Fruit fly (Drosophila melanogaster) whole organism, prepupa: ENCODE results near the gene ATPsynbetaL.

ENCODE experiments used
- Blimp-1 ChIP-seq: fragments of 200-800 bp; sonication (Bioruptor generic); optimal IDR thresholded peaks from 3 replicates; lab custom pipeline; 2017; ENCODE audit warnings: missing biosample characterization, missing genetic modification characterization, mild to moderate bottlenecking, moderate library complexity, missing genetic modification reagents
- CG10631 ChIP-seq: fragments of 200-800 bp; sonication (Bioruptor generic); optimal IDR thresholded peaks from 2 replicates; lab custom pipeline; 2016; ENCODE audit warnings: missing biosample characterization, missing genetic modification characterization
- CG11762 ChIP-seq: fragments of 200-800 bp; sonication (Bioruptor generic); optimal IDR thresholded peaks from 3 replicates; lab custom pipeline; 2016; ENCODE audit warnings: missing biosample characterization, missing genetic modification characterization; ENCODE audit not compliant: insufficient read depth
- CG15336 ChIP-seq: fragments of 200-800 bp; sonication (Bioruptor generic); IDR thresholded peaks from 2 replicates; pipeline ENCODE4 v1.3.6; 2022; ENCODE audit warnings: missing biosample characterization, missing genetic modification characterization
- CG1621 ChIP-seq: fragments of 200-800 bp; sonication (Bioruptor generic); optimal IDR thresholded peaks from 3 replicates; lab custom pipeline; 2018; ENCODE audit warnings: missing biosample characterization, mild to moderate bottlenecking, missing genetic modification characterization
- CG16779 ChIP-seq: fragments of 200-800 bp; sonication (Bioruptor generic); optimal IDR thresholded peaks from 3 replicates; lab custom pipeline; 2017; ENCODE audit warnings: missing biosample characterization, mild to moderate bottlenecking, missing genetic modification characterization
- CG31627 ChIP-seq: fragments of 200-800 bp; sonication (Bioruptor generic); optimal IDR thresholded peaks from 3 replicates; lab custom pipeline; 2016; ENCODE audit warnings: missing biosample characterization, missing genetic modification characterization
- CG34406 ChIP-seq: fragments of 200-800 bp; sonication (Bioruptor generic); optimal IDR thresholded peaks from 3 replicates; lab custom pipeline; 2016; ENCODE audit warnings: missing biosample characterization, missing genetic modification characterization
- CG3919 ChIP-seq: fragments of 200-800 bp; sonication (Bioruptor generic); optimal IDR thresholded peaks from 3 replicates; lab custom pipeline; 2016; ENCODE audit warnings: missing biosample characterization, missing genetic modification characterization
- CG4318 ChIP-seq: fragments of 200-800 bp; sonication (Bioruptor generic); optimal IDR thresholded peaks from 3 replicates; lab custom pipeline; 2017; ENCODE audit warnings: missing biosample characterization, mild to moderate bottlenecking, missing genetic modification characterization
- CG6792 ChIP-seq: fragments of 200-800 bp; sonication (Bioruptor generic); optimal IDR thresholded peaks from 3 replicates; lab custom pipeline; 2016; ENCODE audit warnings: missing biosample characterization, missing genetic modification characterization
- CG6854 ChIP-seq: fragments of 200-800 bp; sonication (Bioruptor generic); optimal IDR thresholded peaks from 2 replicates; lab custom pipeline; 2017; ENCODE audit warnings: missing biosample characterization, mild to moderate bottlenecking, missing genetic modification characterization
- CG8119 ChIP-seq: fragments of 200-800 bp; sonication (Bioruptor generic); IDR thresholded peaks from 3 replicates; pipeline ENCODE4 v1.3.6; 2022; ENCODE audit warnings: missing biosample characterization, missing genetic modification characterization
- CG8319 ChIP-seq: fragments of 200-800 bp; sonication (Bioruptor generic); optimal IDR thresholded peaks from 3 replicates; lab custom pipeline; 2016; ENCODE audit warnings: missing biosample characterization, missing genetic modification characterization
- CG8632 ChIP-seq: fragments of 200-800 bp; sonication (Bioruptor generic); optimal IDR thresholded peaks from 3 replicates; lab custom pipeline; 2016; ENCODE audit warnings: missing biosample characterization, missing genetic modification characterization
- CG9139 ChIP-seq: fragments of 200-800 bp; sonication (Bioruptor generic); optimal IDR thresholded peaks from 3 replicates; lab custom pipeline; 2017; ENCODE audit warnings: missing biosample characterization, mild to moderate bottlenecking, missing genetic modification characterization
- Eip75B ChIP-seq: fragments of 200-800 bp; sonication (Bioruptor generic); optimal IDR thresholded peaks from 3 replicates; lab custom pipeline; 2016; ENCODE audit warnings: missing biosample characterization, missing genetic modification characterization
- Eip78C ChIP-seq: fragments of 200-800 bp; sonication (Bioruptor generic); peaks from one replicate; lab custom pipeline; 2016; ENCODE audit warnings: missing biosample characterization, missing genetic modification characterization
- Ets21C ChIP-seq: fragments of 200-800 bp; sonication (Bioruptor generic); optimal IDR thresholded peaks from 3 replicates; lab custom pipeline; 2016; ENCODE audit warnings: missing biosample characterization, missing genetic modification characterization
- Ets96B ChIP-seq: fragments of 200-800 bp; optimal IDR thresholded peaks from 2 replicates; lab custom pipeline; 2019; ENCODE audit warnings: missing biosample characterization, mild to moderate bottlenecking, missing genetic modification characterization, moderate library complexity
- Gug ChIP-seq: fragments of 200-800 bp; sonication (Bioruptor generic); IDR thresholded peaks from 2 replicates; pipeline ENCODE4 v1.3.6; 2022; ENCODE audit warnings: missing biosample characterization, missing genetic modification characterization
- Hr38 ChIP-seq: sonication (Bioruptor generic); optimal IDR thresholded peaks from 2 replicates; lab custom pipeline; 2016; ENCODE audit warnings: missing biosample characterization, missing genetic modification characterization
- Hr39 ChIP-seq: fragments of 200-800 bp; sonication (Bioruptor generic); optimal IDR thresholded peaks from 2 replicates; lab custom pipeline; 2016; ENCODE audit warnings: missing biosample characterization, missing genetic modification characterization
- Lpt ChIP-seq: fragments of 200-800 bp; sonication (Bioruptor generic); optimal IDR thresholded peaks from 3 replicates; lab custom pipeline; 2016; ENCODE audit warnings: missing biosample characterization, missing genetic modification characterization
- Met ChIP-seq: fragments of 200-800 bp; sonication (Bioruptor generic); optimal IDR thresholded peaks from 3 replicates; lab custom pipeline; 2016; ENCODE audit warnings: missing biosample characterization, missing genetic modification characterization
- OdsH ChIP-seq: fragments of 200-800 bp; sonication (Bioruptor generic); optimal IDR thresholded peaks from 3 replicates; lab custom pipeline; 2016; ENCODE audit warnings: missing biosample characterization, missing genetic modification characterization
- achi ChIP-seq: fragments of 200-800 bp; sonication (Bioruptor generic); optimal IDR thresholded peaks from 3 replicates; lab custom pipeline; 2016; ENCODE audit warnings: missing biosample characterization, missing genetic modification characterization
- cyc ChIP-seq: fragments of 200-800 bp; sonication (Bioruptor generic); optimal IDR thresholded peaks from 3 replicates; lab custom pipeline; 2016; ENCODE audit warnings: missing biosample characterization, missing genetic modification characterization
- dac ChIP-seq: fragments of 200-800 bp; sonication (Bioruptor generic); optimal IDR thresholded peaks from 2 replicates; lab custom pipeline; 2017; ENCODE audit warnings: missing biosample characterization, mild to moderate bottlenecking, missing genetic modification characterization
- dsx ChIP-seq: fragments of 200-800 bp; optimal IDR thresholded peaks from 3 replicates; lab custom pipeline; 2019; ENCODE audit warnings: missing biosample characterization, mild to moderate bottlenecking, missing genetic modification characterization, moderate library complexity; ENCODE audit not compliant: poor library complexity, severe bottlenecking
- eg ChIP-seq: fragments of 200-800 bp; sonication (Bioruptor generic); IDR thresholded peaks from 3 replicates; pipeline ENCODE4 v1.3.6; 2022; ENCODE audit warnings: missing biosample characterization, missing genetic modification characterization
- fd85E ChIP-seq: fragments of 200-800 bp; sonication (Bioruptor generic); optimal IDR thresholded peaks from 3 replicates; lab custom pipeline; 2016; ENCODE audit warnings: missing biosample characterization, missing genetic modification characterization
- fkh ChIP-seq: fragments of 200-800 bp; sonication (Bioruptor generic); optimal IDR thresholded peaks from 3 replicates; lab custom pipeline; 2017; ENCODE audit warnings: missing biosample characterization, mild to moderate bottlenecking, missing genetic modification characterization, moderate library complexity
- lz ChIP-seq: fragments of 200-800 bp; sonication (Bioruptor generic); optimal IDR thresholded peaks from 3 replicates; lab custom pipeline; 2016; ENCODE audit warnings: missing biosample characterization, missing genetic modification characterization
- pdm3 ChIP-seq: fragments of 200-800 bp; sonication (Bioruptor generic); optimal IDR thresholded peaks from 3 replicates; lab custom pipeline; 2016; ENCODE audit warnings: missing biosample characterization, missing genetic modification characterization
- spab ChIP-seq: fragments of 200-800 bp; sonication (Bioruptor generic); optimal IDR thresholded peaks from 2 replicates; lab custom pipeline; 2017; ENCODE audit warnings: missing biosample characterization, mild to moderate bottlenecking, missing genetic modification characterization, missing genetic modification reagents
- svp ChIP-seq: fragments of 200-800 bp; sonication (Bioruptor generic); peaks from one replicate; lab custom pipeline; 2016; ENCODE audit warnings: missing biosample characterization, missing genetic modification characterization

Gene ATPsynbetaL

DNA sequence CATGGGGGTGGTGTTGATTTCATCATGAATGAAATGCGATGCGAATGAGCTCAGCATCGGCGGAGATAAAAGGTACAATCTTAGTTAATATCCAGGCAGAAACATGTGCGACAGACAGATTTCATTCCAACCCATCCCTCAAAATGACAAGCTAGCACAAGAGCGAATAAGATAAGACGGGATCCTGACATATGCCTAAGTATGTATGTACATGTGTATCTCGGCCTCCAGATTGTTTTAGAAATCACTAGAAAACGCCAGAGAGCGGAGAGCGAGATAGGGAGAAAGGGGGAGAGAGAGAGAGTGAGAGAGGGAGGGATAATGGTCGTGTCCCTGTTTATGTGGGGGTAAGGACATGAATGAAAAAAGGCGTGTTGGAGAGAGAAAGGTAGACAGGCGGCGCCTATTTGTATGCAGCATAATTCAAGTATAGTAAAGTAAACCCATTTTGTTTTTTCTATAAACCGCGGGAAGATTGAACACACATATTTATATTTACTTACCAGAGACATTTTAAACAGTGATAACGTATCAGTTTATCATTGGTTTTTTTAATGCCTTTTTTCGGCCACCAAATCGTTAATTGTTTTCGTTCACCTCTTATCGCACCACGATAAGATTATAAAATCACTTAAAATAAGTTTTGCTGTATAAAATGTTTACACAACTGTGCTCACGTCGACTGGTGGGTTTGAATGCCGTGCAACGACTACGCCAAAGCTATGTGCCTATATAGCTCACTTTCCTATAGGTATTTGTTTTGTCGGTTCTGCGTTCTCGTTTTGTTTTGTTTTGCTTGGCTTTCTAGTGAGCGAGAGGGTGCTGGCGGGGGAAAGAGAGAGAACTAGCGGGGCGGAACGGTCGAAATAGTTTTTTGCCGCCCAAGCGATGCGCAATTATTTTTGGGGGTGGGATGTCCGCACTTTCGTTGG is 47.4 kb upstream of the ATPsynbetaL start (continued):
- TF ChIP-seq eg (GFP tag; lab: Robert Waterston, UW) (peak; percentile 89), Eip78C (GFP tag; lab: Kevin White, UChicago) (peak; percentile 81), dsx (GFP tag; lab: Kevin White, UChicago) (no peak), CG16779 (tag; lab: Kevin White, UChicago) (peak; percentile 56), Met (GFP tag; lab: Kevin White, UChicago) (peak; percentile 21), Hr39 (GFP tag; lab: Kevin White, UChicago) (no peak), CG10631 (GFP tag; lab: Kevin White, UChicago) (no peak), Gug (GFP tag; lab: Robert Waterston, UW) (no peak), CG6792 (GFP tag; lab: Kevin White, UChicago) (no peak), CG1621 (tag; lab: Kevin White, UChicago) (no peak)

- TF ChIP-seq pdm3 (GFP tag; lab: Kevin White, UChicago) (no peak), eg (GFP tag; lab: Robert Waterston, UW) (no peak), fd85E (GFP tag; lab: Kevin White, UChicago) (no peak), Blimp-1 (GFP tag; lab: Kevin White, UChicago) (no peak), achi (GFP tag; lab: Kevin White, UChicago) (peak; percentile 5)
- TF ChIP-seq, all 60 proteins: peak for 1
Observed at dm6 chr3L:16050887-16051258, 46.8 kb upstream of the ATPsynbetaL start, which contains the start of gene Diap1. Gene Diap1 (minus strand): TSS chr3L:16051034.

- TF ChIP-seq CG8319 (GFP tag; lab: Kevin White, UChicago): no peak
- no peak for TF ChIP-seq Ets21C (GFP tag; lab: Kevin White, UChicago)
- TF ChIP-seq CG3919 (GFP tag; lab: Kevin White, UChicago): no peak
- no peak for TF ChIP-seq CG6854
- TF ChIP-seq Eip78C (GFP tag; lab: Kevin White, UChicago): peak; percentile 66
- TF ChIP-seq Hr39 (GFP tag; lab: Kevin White, UChicago): peak; percentile 11
- TF ChIP-seq dac: no peak
- TF ChIP-seq CG34406 (GFP tag; lab: Kevin White, UChicago): no peak
- no peak for TF ChIP-seq Lpt
- TF ChIP-seq dsx (GFP tag; lab: Kevin White, UChicago): no peak
- peak; percentile 30 for TF ChIP-seq Met (GFP tag; lab: Kevin White, UChicago)
- TF ChIP-seq CG8119 (GFP tag; lab: Robert Waterston, UW): peak; percentile 14; the same call in 1 of the 3 replicates
- no peak for TF ChIP-seq CG8632
- TF ChIP-seq CG9139 (GFP tag; lab: Kevin White, UChicago): no peak
- peak; percentile 1 for TF ChIP-seq lz (GFP tag; lab: Kevin White, UChicago)
- no peak for TF ChIP-seq CG10631 (GFP tag; lab: Kevin White, UChicago)
- peak; percentile 4 for TF ChIP-seq CG31627 (GFP tag; lab: Kevin White, UChicago)
- no peak for TF ChIP-seq CG16779 (tag; lab: Kevin White, UChicago)
- peak; percentile 68 for TF ChIP-seq svp
- no peak for TF ChIP-seq spab (GFP tag; lab: Kevin White, UChicago)
- no peak for TF ChIP-seq Ets96B (tag; lab: Kevin White, UChicago)
- peak; percentile 9 for TF ChIP-seq cyc
- no peak for TF ChIP-seq Gug (GFP tag; lab: Robert Waterston, UW)
- TF ChIP-seq Eip75B (GFP tag; lab: Kevin White, UChicago): no peak
- no peak for TF ChIP-seq Blimp-1 (GFP tag; lab: Kevin White, UChicago)
- no peak for TF ChIP-seq fkh (GFP tag; lab: Kevin White, UChicago)
- TF ChIP-seq Hr38 (GFP tag; lab: Kevin White, UChicago): no peak
- TF ChIP-seq eg (GFP tag; lab: Robert Waterston, UW): peak; percentile 41; the same call in 1 of the 3 replicates
- TF ChIP-seq fd85E (GFP tag; lab: Kevin White, UChicago): no peak
- TF ChIP-seq CG4318 (GFP tag; lab: Kevin White, UChicago): no peak
- no peak for TF ChIP-seq OdsH (GFP tag; lab: Kevin White, UChicago)
- no peak for TF ChIP-seq CG15336 (GFP tag; lab: Robert Waterston, UW)
- TF ChIP-seq CG11762 (GFP tag; lab: Kevin White, UChicago): no peak
- TF ChIP-seq, all 60 proteins: peak for 9
Observed at dm6 chr3L:16051719-16052122, 45.9 kb upstream of the ATPsynbetaL start, which contains the start of gene Mbs. Gene Mbs (plus strand): TSS chr3L:16051959.
